Fruit fly (Drosophila melanogaster) whole organism, wandering third instar larva: ENCODE data around the gene CAH1.

Source experiments
- Abd-B ChIP-seq: fragments of >200 bp; optimal IDR thresholded peaks from 2 replicates; lab custom pipeline; 2017; ENCODE audit warnings: missing biosample characterization, missing genetic modification characterization
- CG32264 ChIP-seq: fragments of 200-800 bp; sonication (Bioruptor generic); optimal IDR thresholded peaks from 2 replicates; lab custom pipeline; 2016; ENCODE audit warnings: missing biosample characterization, missing genetic modification characterization
- CG9705 ChIP-seq: fragments of 200-800 bp; sonication (Bioruptor generic); optimal IDR thresholded peaks from 2 replicates; lab custom pipeline; 2018; ENCODE audit warnings: missing biosample characterization, mild to moderate bottlenecking, missing genetic modification characterization
- CrebA ChIP-seq: fragments of 200-800 bp; sonication (Bioruptor generic); optimal IDR thresholded peaks from 2 replicates; lab custom pipeline; 2016; ENCODE audit warnings: missing biosample characterization, mild to moderate bottlenecking, missing genetic modification characterization, borderline replicate concordance
- Dfd ChIP-seq: fragments of >200 bp; optimal IDR thresholded peaks from 2 replicates; lab custom pipeline; 2017; ENCODE audit warnings: missing biosample characterization, missing genetic modification characterization
- GATAd ChIP-seq: sonication (Bioruptor generic); optimal IDR thresholded peaks from 2 replicates; lab custom pipeline; 2016; ENCODE audit warnings: missing biosample characterization, missing genetic modification characterization
- HLH106 ChIP-seq: fragments of 200-800 bp; optimal IDR thresholded peaks from 3 replicates; lab custom pipeline; 2019; ENCODE audit warnings: missing biosample characterization, mild to moderate bottlenecking, missing genetic modification characterization, moderate library complexity
- Hnf4 ChIP-seq: fragments of 200-800 bp; sonication (Bioruptor generic); optimal IDR thresholded peaks from 2 replicates; lab custom pipeline; 2016; ENCODE audit warnings: missing biosample characterization, mild to moderate bottlenecking, missing genetic modification characterization
- Hr78 ChIP-seq: fragments of >200 bp; optimal IDR thresholded peaks from 2 replicates; lab custom pipeline; 2017; ENCODE audit warnings: missing biosample characterization, missing genetic modification characterization
- Hr83 ChIP-seq: fragments of 200-300 bp; sonication (Bioruptor generic); optimal IDR thresholded peaks from 2 replicates; lab custom pipeline; 2016; ENCODE audit warnings: missing biosample characterization, mild to moderate bottlenecking, missing genetic modification characterization, moderate library complexity; ENCODE audit not compliant: poor library complexity, severe bottlenecking
- Jra ChIP-seq: sonication (Bioruptor generic); optimal IDR thresholded peaks from 2 replicates; lab custom pipeline; 2016; ENCODE audit warnings: missing biosample characterization, missing genetic modification characterization
- Mio ChIP-seq: sonication (Bioruptor generic); optimal IDR thresholded peaks from 2 replicates; lab custom pipeline; 2016; ENCODE audit warnings: missing biosample characterization, missing genetic modification characterization
- Myc ChIP-seq: fragments of >200 bp; optimal IDR thresholded peaks from 2 replicates; lab custom pipeline; 2017
- N ChIP-seq: fragments of >200 bp; optimal IDR thresholded peaks from 2 replicates; lab custom pipeline; 2018; ENCODE audit warnings: missing biosample characterization, missing external identifiers, missing genetic modification characterization
- OdsH ChIP-seq: fragments of 200-800 bp; sonication (Bioruptor generic); optimal IDR thresholded peaks from 2 replicates; lab custom pipeline; 2016; ENCODE audit warnings: missing biosample characterization, mild to moderate bottlenecking, missing genetic modification characterization
- Rel ChIP-seq, 2 experiments: fragments of 200-800 bp; sonication (Bioruptor generic) in 1 of 2; optimal IDR thresholded peaks; 2 replicates in 1 of 2; 3 replicates in 1 of 2; lab custom pipeline; 2016 to 2019; ENCODE audit warnings: mild to moderate bottlenecking in 2 of 2, missing biosample characterization in 2 of 2, missing genetic modification characterization in 2 of 2, moderate library complexity in 1 of 2
- Sp1 ChIP-seq: fragments of 200-800 bp; sonication (Bioruptor generic); optimal IDR thresholded peaks from 3 replicates; lab custom pipeline; 2019; ENCODE audit warnings: missing biosample characterization, mild to moderate bottlenecking, missing genetic modification characterization, moderate library complexity
- Vsx2 ChIP-seq: fragments of 200-300, 225-300 bp; sonication (Bioruptor generic); optimal IDR thresholded peaks from 2 replicates; lab custom pipeline; 2018; ENCODE audit warnings: missing biosample characterization, missing genetic modification characterization; ENCODE audit not compliant: partially characterized antibody
- br ChIP-seq: fragments of 200-800 bp; sonication (Bioruptor generic); optimal IDR thresholded peaks from 2 replicates; lab custom pipeline; 2016; ENCODE audit warnings: missing biosample characterization, missing genetic modification characterization
- brk ChIP-seq: fragments of 200-800 bp; sonication (Bioruptor generic); optimal IDR thresholded peaks from 2 replicates; lab custom pipeline; 2016; ENCODE audit warnings: missing biosample characterization, mild to moderate bottlenecking, missing genetic modification characterization
- dmrt93B ChIP-seq: fragments of 200-800 bp; sonication (Bioruptor generic); optimal IDR thresholded peaks from 2 replicates; lab custom pipeline; 2018; ENCODE audit warnings: missing biosample characterization, mild to moderate bottlenecking, missing genetic modification characterization
- dsf ChIP-seq: sonication (Bioruptor generic); optimal IDR thresholded peaks from 2 replicates; lab custom pipeline; 2016; ENCODE audit warnings: missing biosample characterization, missing genetic modification characterization, borderline replicate concordance
- ey ChIP-seq: fragments of 200-800 bp; sonication (Bioruptor generic); optimal IDR thresholded peaks from 2 replicates; lab custom pipeline; 2016; ENCODE audit warnings: missing biosample characterization, missing genetic modification characterization
- foxo ChIP-seq, 2 experiments: fragments of 200-800 bp; sonication (Bioruptor generic); optimal IDR thresholded peaks; 2 replicates in 1 of 2; 3 replicates in 1 of 2; lab custom pipeline; 2016 to 2017; ENCODE audit warnings: missing biosample characterization in 2 of 2, missing genetic modification characterization in 2 of 2
- fru ChIP-seq: fragments of 200-800 bp; sonication (Bioruptor generic); optimal IDR thresholded peaks from 3 replicates; lab custom pipeline; 2016; ENCODE audit warnings: missing biosample characterization, mild to moderate bottlenecking, missing genetic modification characterization
- h ChIP-seq: fragments of 200-800 bp; sonication (Bioruptor generic); optimal IDR thresholded peaks from 3 replicates; lab custom pipeline; 2016; ENCODE audit warnings: missing biosample characterization, mild to moderate bottlenecking, missing genetic modification characterization
- jim ChIP-seq: fragments of 175-275, 200-325 bp; sonication (Bioruptor generic); optimal IDR thresholded peaks from 2 replicates; lab custom pipeline; 2016; ENCODE audit warnings: missing biosample characterization, mild to moderate bottlenecking, missing genetic modification characterization
- lola ChIP-seq: fragments of >200 bp; optimal IDR thresholded peaks from 2 replicates; lab custom pipeline; 2017; ENCODE audit warnings: missing biosample characterization, missing genetic modification characterization
- pan ChIP-seq: fragments of >200 bp; optimal IDR thresholded peaks from 2 replicates; lab custom pipeline; 2017
- psq ChIP-seq: fragments of 200-800 bp; sonication (Bioruptor generic); optimal IDR thresholded peaks from 3 replicates; lab custom pipeline; 2017; ENCODE audit warnings: missing biosample characterization, mild to moderate bottlenecking, missing genetic modification characterization, moderate library complexity
- rgr ChIP-seq: fragments of 200-800 bp; sonication (Bioruptor generic); optimal IDR thresholded peaks from 3 replicates; lab custom pipeline; 2016; ENCODE audit warnings: missing biosample characterization, mild to moderate bottlenecking, missing genetic modification characterization
- sage ChIP-seq: fragments of 200-800 bp; sonication (Bioruptor generic); optimal IDR thresholded peaks from 2 replicates; lab custom pipeline; 2016; ENCODE audit warnings: missing biosample characterization, mild to moderate bottlenecking, missing genetic modification characterization
- sv ChIP-seq: fragments of 200-800 bp; sonication (Bioruptor generic); optimal IDR thresholded peaks from 3 replicates; lab custom pipeline; 2016; ENCODE audit warnings: missing biosample characterization, missing genetic modification characterization
- tai ChIP-seq: sonication (Bioruptor generic); optimal IDR thresholded peaks from 2 replicates; lab custom pipeline; 2016; ENCODE audit warnings: missing biosample characterization, missing genetic modification characterization
- usp ChIP-seq: fragments of >200 bp; optimal IDR thresholded peaks from 2 replicates; lab custom pipeline; 2017; ENCODE audit warnings: missing biosample characterization, missing genetic modification characterization
- woc ChIP-seq: sonication (Bioruptor generic); optimal IDR thresholded peaks from 2 replicates; lab custom pipeline; 2016; ENCODE audit warnings: missing biosample characterization, mild to moderate bottlenecking, missing genetic modification characterization

The CAH1 gene

DNA sequence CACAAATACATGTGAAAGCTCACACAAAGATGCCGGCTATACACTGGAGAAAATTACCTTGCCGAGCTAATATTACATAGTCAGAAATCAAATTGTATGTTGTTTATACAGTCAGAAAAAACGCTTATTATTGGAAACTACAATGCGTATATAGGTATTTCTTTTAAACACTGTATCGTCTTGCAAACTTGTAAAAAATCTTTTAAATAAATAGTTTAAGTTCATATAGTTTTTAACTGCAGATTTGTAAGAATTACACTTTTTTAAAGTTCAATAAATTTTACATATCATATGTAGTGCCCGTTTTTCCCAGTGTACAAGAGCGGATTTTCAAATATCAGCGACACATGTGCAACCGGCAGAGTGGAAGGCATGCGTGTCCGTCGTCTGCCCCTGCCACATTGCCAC is 36.3 kb downstream of the CAH1 start:
- TF ChIP-seq sage (GFP tag; lab: Kevin White, UChicago) = peak; percentile 80
- TF ChIP-seq Mio (GFP tag; lab: Kevin White, UChicago) = peak; percentile 8
- TF ChIP-seq brk = peak; percentile 69
- peak; percentile 59 for TF ChIP-seq CG32264 (GFP tag; lab: Kevin White, UChicago)
- TF ChIP-seq OdsH (GFP tag; lab: Kevin White, UChicago) = peak; percentile 91
- TF ChIP-seq Abd-B (GFP tag; lab: Kevin White, UChicago) = no peak
- peak; percentile 91 for TF ChIP-seq h (GFP tag; lab: Kevin White, UChicago)
- TF ChIP-seq Hr78 (GFP tag; lab: Kevin White, UChicago) = no peak
- peak; percentile 87 for TF ChIP-seq Hnf4
- no peak for TF ChIP-seq Myc (lab: Kevin White, UChicago)
- TF ChIP-seq rgr (GFP tag; lab: Kevin White, UChicago) = peak; percentile 92
- no peak for TF ChIP-seq usp
- TF ChIP-seq pan (lab: Kevin White, UChicago) = no peak
- peak; percentile 73 for TF ChIP-seq CG9705 (GFP tag; lab: Kevin White, UChicago)
- TF ChIP-seq dsf (GFP tag; lab: Kevin White, UChicago) = peak; percentile 29
- TF ChIP-seq CrebA = no peak
- TF ChIP-seq foxo (GFP tag; optimal IDR thresholded peaks at IDR 0.05; lab: Kevin White, UChicago) = peak; percentile 15 to 94
- TF ChIP-seq N (GFP tag; lab: Kevin White, UChicago) = no peak
- TF ChIP-seq lola = no peak
- peak; percentile 65 for TF ChIP-seq woc (GFP tag; lab: Kevin White, UChicago)
- peak; percentile 92 for TF ChIP-seq Sp1
- TF ChIP-seq GATAd (GFP tag; lab: Kevin White, UChicago) = no peak
- peak; percentile 89 for TF ChIP-seq br (GFP tag; lab: Kevin White, UChicago)
- peak; percentile 76 for TF ChIP-seq Jra (GFP tag; lab: Kevin White, UChicago)
- TF ChIP-seq psq = peak; percentile 85
- no peak for TF ChIP-seq Hr83 (GFP tag; lab: Kevin White, UChicago)
- TF ChIP-seq Dfd (GFP tag; lab: Kevin White, UChicago) = peak; percentile 10
- peak; percentile 74 for TF ChIP-seq tai
- no peak for TF ChIP-seq Vsx2
- TF ChIP-seq dmrt93B (GFP tag; lab: Kevin White, UChicago) = peak; percentile 82
- peak; percentile 91 for TF ChIP-seq HLH106 (tag; lab: Kevin White, UChicago)
- peak; percentile 92 for TF ChIP-seq ey (GFP tag; lab: Kevin White, UChicago)
- TF ChIP-seq fru (GFP tag; lab: Kevin White, UChicago) = peak; percentile 93
- peak; percentile 63 for TF ChIP-seq Rel (GFP tag; optimal IDR thresholded peaks at IDR 0.05; lab: Kevin White, UChicago)
- TF ChIP-seq Rel (tag; optimal IDR thresholded peaks at IDR 0.05; lab: Kevin White, UChicago) = peak; percentile 26
- no peak for TF ChIP-seq jim (GFP tag; lab: Kevin White, UChicago)
- TF ChIP-seq sv (GFP tag; lab: Kevin White, UChicago) = peak; percentile 72
- TF ChIP-seq, all 38 proteins: peak for 24

- TF ChIP-seq Hnf4 = no peak
These were observed 38.1 kb downstream of the CAH1 start, which contains the start of gene CG33307 for dm6 chr2L:13841508-13841907. TSS of gene CG33307 (minus strand) at chr2L:13841520.

- TF ChIP-seq Sp1 (no peak), tai (peak; percentile 31), Myc (lab: Kevin White, UChicago) (peak; percentile 91), fru (GFP tag; lab: Kevin White, UChicago) (no peak)
These were observed 38.7 kb downstream of the CAH1 start for dm6 chr2L:13842078-13842477.

DNA sequence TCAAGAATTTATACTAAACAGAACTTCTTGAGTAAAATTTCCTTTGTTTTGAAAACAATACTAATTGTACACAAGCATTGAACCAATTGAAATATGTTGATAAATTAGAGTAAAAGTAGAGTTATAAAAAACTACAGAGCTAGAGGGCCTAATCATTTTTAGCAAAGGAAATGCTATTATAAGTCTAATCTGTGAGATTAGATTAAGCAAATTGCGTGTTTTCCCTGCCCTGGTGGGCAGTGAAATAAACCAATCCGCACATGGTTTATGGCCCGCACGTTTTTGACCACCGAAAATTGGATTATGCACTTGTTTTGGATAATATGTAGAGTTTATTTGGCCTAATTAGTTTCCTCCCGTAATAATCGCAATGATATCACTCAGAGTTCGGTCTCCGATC is 39.1 kb downstream of the CAH1 start:
- TF ChIP-seq Mio (GFP tag; lab: Kevin White, UChicago) (no peak), GATAd (GFP tag; lab: Kevin White, UChicago) (no peak), Sp1 (no peak), Hr83 (GFP tag; lab: Kevin White, UChicago) (no peak), psq (no peak), HLH106 (tag; lab: Kevin White, UChicago) (no peak), h (GFP tag; lab: Kevin White, UChicago) (no peak), pan (lab: Kevin White, UChicago) (no peak), Dfd (GFP tag; lab: Kevin White, UChicago) (no peak), Hnf4 (no peak), Myc (lab: Kevin White, UChicago) (no peak), woc (GFP tag; lab: Kevin White, UChicago) (no peak), Vsx2 (no peak), ey (GFP tag; lab: Kevin White, UChicago) (no peak), usp (no peak), N (GFP tag; lab: Kevin White, UChicago) (no peak), OdsH (GFP tag; lab: Kevin White, UChicago) (no peak), br (GFP tag; lab: Kevin White, UChicago) (no peak), CG9705 (GFP tag; lab: Kevin White, UChicago) (no peak)
